Fruit fly (Drosophila melanogaster) whole organism, embryonic: ENCODE measurements around the gene CCDC53.

ENCODE experiments used
- Adf1 ChIP-seq: fragments of 200-800 bp; sonication (Bioruptor generic); IDR thresholded peaks from 2 replicates; pipeline ENCODE4 v1.3.6; 2022; ENCODE audit warnings: missing biosample characterization, missing genetic modification characterization
- Antp ChIP-seq: fragments of 200-800 bp; sonication (Bioruptor generic); optimal IDR thresholded peaks from 3 replicates; lab custom pipeline; 2016; ENCODE audit warnings: missing biosample characterization, missing genetic modification characterization
- CG10274 ChIP-seq: fragments of 200-800 bp; sonication (Bioruptor generic); optimal IDR thresholded peaks from 3 replicates; lab custom pipeline; 2017; ENCODE audit warnings: missing biosample characterization, mild to moderate bottlenecking, missing genetic modification characterization
- CG10959 ChIP-seq: fragments of 200-800 bp; sonication (Bioruptor generic); IDR thresholded peaks from 2 replicates; pipeline ENCODE4 v1.3.6; 2022; ENCODE audit warnings: missing biosample characterization, missing genetic modification characterization
- CG10979 ChIP-seq: fragments of 200-800 bp; sonication (Bioruptor generic); optimal IDR thresholded peaks from 2 replicates; lab custom pipeline; 2018; ENCODE audit warnings: missing biosample characterization, mild to moderate bottlenecking, missing genetic modification characterization, moderate library complexity
- CG11093 ChIP-seq: fragments of 200-800 bp; sonication (Bioruptor generic); IDR thresholded peaks from 3 replicates; pipeline ENCODE4 v1.3.6; 2022; ENCODE audit warnings: missing biosample characterization, missing genetic modification characterization
- CG11723 ChIP-seq: fragments of 200-800 bp; sonication (Bioruptor generic); optimal IDR thresholded peaks from 2 replicates; lab custom pipeline; 2017; ENCODE audit warnings: missing biosample characterization, mild to moderate bottlenecking, missing genetic modification characterization
- CG15073 ChIP-seq: fragments of 200-800 bp; sonication (Bioruptor generic); optimal IDR thresholded peaks from 2 replicates; lab custom pipeline; 2016; ENCODE audit warnings: missing biosample characterization, missing genetic modification characterization
- CG15696 ChIP-seq: fragments of 200-800 bp; sonication (Bioruptor generic); optimal IDR thresholded peaks from 2 replicates; lab custom pipeline; 2019; ENCODE audit warnings: missing biosample characterization, mild to moderate bottlenecking, missing genetic modification characterization, moderate library complexity
- CG16779 ChIP-seq: fragments of 200-800 bp; sonication (Bioruptor generic); IDR thresholded peaks from 2 replicates; pipeline ENCODE4 v1.3.6; 2022; ENCODE audit warnings: missing biosample characterization, missing genetic modification characterization
- CG16863 ChIP-seq: fragments of 200-800 bp; sonication (Bioruptor generic); optimal IDR thresholded peaks from 3 replicates; lab custom pipeline; 2016; ENCODE audit warnings: missing biosample characterization, missing genetic modification characterization
- CG2678 ChIP-seq: fragments of 200-800 bp; sonication (Bioruptor generic); optimal IDR thresholded peaks from 3 replicates; lab custom pipeline; 2019; ENCODE audit warnings: missing biosample characterization, mild to moderate bottlenecking, missing genetic modification characterization, moderate library complexity
- CG4424 ChIP-seq: fragments of 200-800 bp; sonication (Bioruptor generic); optimal IDR thresholded peaks from 3 replicates; lab custom pipeline; 2016; ENCODE audit warnings: missing biosample characterization, missing genetic modification characterization
- CG4730 ChIP-seq: fragments of 200-800 bp; sonication (Bioruptor generic); IDR thresholded peaks from 2 replicates; pipeline ENCODE4 v1.3.6; 2022; ENCODE audit warnings: missing biosample characterization, missing genetic modification characterization
- CG6854 ChIP-seq: fragments of 200-800 bp; sonication (Bioruptor generic); optimal IDR thresholded peaks from 3 replicates; lab custom pipeline; 2017; ENCODE audit warnings: missing biosample characterization, mild to moderate bottlenecking, missing genetic modification characterization
- CG8290 ChIP-seq, 3 experiments: fragments of 200-800 bp; sonication (Bioruptor generic); optimal IDR thresholded peaks; 2 replicates each; lab custom pipeline; 2016 to 2019; ENCODE audit warnings: missing biosample characterization in 3 of 3, missing genetic modification characterization in 3 of 3, mild to moderate bottlenecking in 2 of 3, moderate library complexity in 1 of 3
- CkIIα-i1 ChIP-seq: fragments of 200-800 bp; sonication (Bioruptor generic); IDR thresholded peaks from 2 replicates; pipeline ENCODE4 v1.3.6; 2022; ENCODE audit warnings: missing biosample characterization, missing genetic modification characterization
- Dbx ChIP-seq: fragments of 200-800 bp; sonication (Bioruptor generic); IDR thresholded peaks from 3 replicates; pipeline ENCODE4 v1.3.6; 2022; ENCODE audit warnings: missing biosample characterization, missing genetic modification characterization
- Ets97D ChIP-seq: fragments of 200-800 bp; sonication (Bioruptor generic); optimal IDR thresholded peaks from 3 replicates; lab custom pipeline; 2016; ENCODE audit warnings: missing biosample characterization, missing genetic modification characterization
- Hr51 ChIP-seq, 2 experiments: fragments of 200-800 bp; sonication (Bioruptor generic); optimal IDR thresholded peaks; 2 replicates in 1 of 2; 3 replicates in 1 of 2; lab custom pipeline; 2016 to 2018; ENCODE audit warnings: missing biosample characterization in 2 of 2, missing genetic modification characterization in 2 of 2, mild to moderate bottlenecking in 1 of 2, moderate library complexity in 1 of 2
- Lhr ChIP-seq: fragments of 200-800 bp; sonication (Bioruptor generic); optimal IDR thresholded peaks from 3 replicates; lab custom pipeline; 2017; ENCODE audit warnings: mild to moderate bottlenecking, missing biosample characterization, missing genetic modification reagents, missing genetic modification characterization
- Med ChIP-seq: fragments of 200-800 bp; sonication (Bioruptor generic); peaks from one replicate; lab custom pipeline; 2016; ENCODE audit warnings: missing biosample characterization, missing genetic modification characterization, mild to moderate bottlenecking, inconsistent platforms, moderate library complexity
- Optix ChIP-seq: fragments of 200-800 bp; sonication (Bioruptor generic); IDR thresholded peaks from 3 replicates; pipeline ENCODE4 v1.3.6; 2022; ENCODE audit warnings: missing biosample characterization, missing genetic modification characterization
- Ravus ChIP-seq: fragments of 200-800 bp; sonication (Bioruptor generic); IDR thresholded peaks from 2 replicates; pipeline ENCODE4 v1.3.6; 2022; ENCODE audit warnings: missing biosample characterization, missing genetic modification characterization
- Spps ChIP-seq: fragments of 200-800 bp; sonication (Bioruptor generic); optimal IDR thresholded peaks from 2 replicates; lab custom pipeline; 2018; ENCODE audit warnings: missing biosample characterization, mild to moderate bottlenecking, missing genetic modification characterization
- YL-1 ChIP-seq: fragments of 200-800 bp; sonication (Bioruptor generic); optimal IDR thresholded peaks from 3 replicates; lab custom pipeline; 2017; ENCODE audit warnings: missing biosample characterization, mild to moderate bottlenecking, missing genetic modification characterization
- al ChIP-seq: fragments of 200-800 bp; sonication (Bioruptor generic); IDR thresholded peaks from 2 replicates; pipeline ENCODE4 v1.3.6; 2022; ENCODE audit warnings: missing biosample characterization, missing genetic modification characterization
- amos ChIP-seq: fragments of 200-800 bp; sonication (Bioruptor generic); IDR thresholded peaks from 2 replicates; pipeline ENCODE4 v1.3.6; 2022; ENCODE audit warnings: missing biosample characterization, missing genetic modification characterization; ENCODE audit not compliant: partially characterized antibody
- bowl ChIP-seq: fragments of 200-800 bp; sonication (Bioruptor generic); IDR thresholded peaks from 2 replicates; pipeline ENCODE4 v1.3.6; 2022; ENCODE audit warnings: missing biosample characterization, missing genetic modification characterization
- bsh ChIP-seq, 2 experiments: fragments of 200-800 bp; sonication (Bioruptor generic); optimal IDR thresholded peaks; 2 replicates each; lab custom pipeline; 2017 to 2018; ENCODE audit warnings: mild to moderate bottlenecking in 2 of 2, missing biosample characterization in 2 of 2, missing genetic modification characterization in 2 of 2, moderate library complexity in 1 of 2
- dan ChIP-seq: fragments of 200-800 bp; sonication (Bioruptor generic); IDR thresholded peaks from 2 replicates; pipeline ENCODE4 v1.3.6; 2022; ENCODE audit warnings: missing biosample characterization, missing genetic modification characterization
- dm ChIP-seq: fragments of 200-800 bp; sonication (Bioruptor generic); optimal IDR thresholded peaks from 3 replicates; lab custom pipeline; 2016; ENCODE audit warnings: missing biosample characterization, missing genetic modification characterization
- dmrt11E ChIP-seq: fragments of 200-800 bp; sonication (Bioruptor generic); optimal IDR thresholded peaks from 3 replicates; lab custom pipeline; 2018; ENCODE audit warnings: missing biosample characterization, mild to moderate bottlenecking, missing genetic modification characterization, moderate library complexity
- fu2 ChIP-seq: fragments of 200-800 bp; sonication (Bioruptor generic); optimal IDR thresholded peaks from 2 replicates; lab custom pipeline; 2016; ENCODE audit warnings: missing biosample characterization, missing genetic modification characterization
- gem ChIP-seq: fragments of 200-800 bp; sonication (Bioruptor generic); optimal IDR thresholded peaks from 2 replicates; lab custom pipeline; 2019; ENCODE audit warnings: missing biosample characterization, mild to moderate bottlenecking, missing genetic modification characterization, moderate library complexity
- hb ChIP-seq: fragments of 200-800 bp; sonication (Bioruptor generic); IDR thresholded peaks from 3 replicates; pipeline ENCODE4 v1.3.6; 2022; ENCODE audit warnings: missing biosample characterization, missing genetic modification characterization; ENCODE audit not compliant: partially characterized antibody
- her ChIP-seq: fragments of 200-800 bp; sonication (Bioruptor generic); optimal IDR thresholded peaks from 2 replicates; lab custom pipeline; 2016; ENCODE audit warnings: missing biosample characterization, missing genetic modification characterization
- ind ChIP-seq: fragments of 200-800 bp; sonication (Bioruptor generic); optimal IDR thresholded peaks from 3 replicates; lab custom pipeline; 2016; ENCODE audit warnings: missing biosample characterization, missing genetic modification characterization
- jing ChIP-seq: fragments of 200-800 bp; sonication (Bioruptor generic); optimal IDR thresholded peaks from 2 replicates; lab custom pipeline; 2018; ENCODE audit warnings: missing biosample characterization, mild to moderate bottlenecking, missing genetic modification characterization
- kni ChIP-seq: fragments of 200-800 bp; sonication (Bioruptor generic); optimal IDR thresholded peaks from 3 replicates; lab custom pipeline; 2017; ENCODE audit warnings: mild to moderate bottlenecking, missing biosample characterization, missing genetic modification reagents, missing genetic modification characterization
- lilli ChIP-seq: fragments of 200-800 bp; sonication (Bioruptor generic); optimal IDR thresholded peaks from 3 replicates; lab custom pipeline; 2016; ENCODE audit warnings: missing biosample characterization, missing genetic modification characterization
- lola ChIP-seq, 3 experiments: fragments of >200 bp in 2 of 3; fragments of 200-800 bp in 1 of 3; sonication (Bioruptor generic) in 1 of 3; optimal IDR thresholded peaks; 2 replicates each; lab custom pipeline; 2017 to 2019; ENCODE audit warnings: missing biosample characterization in 3 of 3, missing genetic modification characterization in 3 of 3, mild to moderate bottlenecking in 1 of 3, moderate library complexity in 1 of 3
- odd ChIP-seq: fragments of 200-800 bp; sonication (Bioruptor generic); optimal IDR thresholded peaks from 2 replicates; lab custom pipeline; 2017; ENCODE audit warnings: missing biosample characterization, mild to moderate bottlenecking, missing genetic modification characterization
- otp ChIP-seq: fragments of 200-800 bp; sonication (Bioruptor generic); IDR thresholded peaks from 3 replicates; pipeline ENCODE4, ENCODE4 v1.3.6; 2022; ENCODE audit warnings: missing biosample characterization, missing genetic modification characterization
- pho ChIP-seq: fragments of 200-800 bp; sonication (Bioruptor generic); optimal IDR thresholded peaks from 2 replicates; lab custom pipeline; 2016; ENCODE audit warnings: missing biosample characterization, missing genetic modification characterization
- phol ChIP-seq: fragments of 200-800 bp; sonication (Bioruptor generic); optimal IDR thresholded peaks from 3 replicates; lab custom pipeline; 2018; ENCODE audit warnings: missing biosample characterization, mild to moderate bottlenecking, missing genetic modification characterization, moderate library complexity
- psq ChIP-seq: fragments of 200-800 bp; sonication (Bioruptor generic); optimal IDR thresholded peaks from 2 replicates; lab custom pipeline; 2017; ENCODE audit warnings: missing biosample characterization, missing genetic modification characterization
- scrt ChIP-seq: fragments of 200-800 bp; sonication (Bioruptor generic); optimal IDR thresholded peaks from 2 replicates; lab custom pipeline; 2018; ENCODE audit warnings: missing biosample characterization, mild to moderate bottlenecking, missing genetic modification characterization, moderate library complexity
- sqz ChIP-seq: fragments of 200-800 bp; sonication (Bioruptor generic); optimal IDR thresholded peaks from 3 replicates; lab custom pipeline; 2018; ENCODE audit warnings: missing biosample characterization, mild to moderate bottlenecking, missing genetic modification characterization
- tna ChIP-seq: fragments of 200-800 bp; sonication (Bioruptor generic); IDR thresholded peaks from 2 replicates; pipeline ENCODE4 v1.3.6; 2022; ENCODE audit warnings: missing biosample characterization, missing genetic modification characterization; ENCODE audit not compliant: partially characterized antibody
- tup ChIP-seq: fragments of 200-800 bp; sonication (Bioruptor generic); optimal IDR thresholded peaks from 2 replicates; lab custom pipeline; 2016; ENCODE audit warnings: missing biosample characterization, mild to moderate bottlenecking, missing genetic modification characterization, moderate library complexity

Gene CCDC53

dm6 chr2L:7998655-7999054 is 42.3 kb upstream of the CCDC53 start, which contains the start of gene Sirup (continued):
- peak; percentile 54; the same call in 1 of the 2 replicates for TF ChIP-seq tna (GFP tag; lab: Robert Waterston, UW)
- no peak for TF ChIP-seq CG11723
- TF ChIP-seq tup (GFP tag; lab: Kevin White, UChicago), result no peak
- no peak for TF ChIP-seq dmrt11E (tag; lab: Kevin White, UChicago)
- no peak for TF ChIP-seq CG10274 (GFP tag; lab: Kevin White, UChicago)
- no peak for TF ChIP-seq Ravus (GFP tag; lab: Robert Waterston, UW)
- no peak for TF ChIP-seq bowl
- peak; percentile 62; the same call in 1 of the 2 replicates for TF ChIP-seq amos (GFP tag; lab: Robert Waterston, UW)
- no peak for TF ChIP-seq odd (GFP tag; lab: Kevin White, UChicago)
- no peak for TF ChIP-seq hb
- no peak for TF ChIP-seq gem (tag; lab: Kevin White, UChicago)
- TF ChIP-seq CG15073, result no peak
- TF ChIP-seq Optix (GFP tag; lab: Robert Waterston, UW), result no peak
- no peak for TF ChIP-seq Hr51 (GFP tag; optimal IDR thresholded peaks at IDR 0.05; lab: Kevin White, UChicago)
- no peak for TF ChIP-seq bsh (GFP tag; optimal IDR thresholded peaks at IDR 0.05; lab: Kevin White, UChicago)
- no peak for TF ChIP-seq Adf1 (GFP tag; lab: Robert Waterston, UW)
- peak; percentile 18 for TF ChIP-seq dm (GFP tag; lab: Kevin White, UChicago)
- TF ChIP-seq dan (GFP tag; lab: Robert Waterston, UW), result no peak
- no peak for TF ChIP-seq al (GFP tag; lab: Robert Waterston, UW)
- no peak for TF ChIP-seq CkIIα-i1 (GFP tag; lab: Robert Waterston, UW)
- no peak for TF ChIP-seq CG8290 (GFP tag; optimal IDR thresholded peaks at IDR 0.05; lab: Kevin White, UChicago)
- TF ChIP-seq CG8290 (tag; optimal IDR thresholded peaks at IDR 0.05; lab: Kevin White, UChicago), result peak in 1 of 2 experiments; percentile 28
- TF ChIP-seq Antp (GFP tag; lab: Kevin White, UChicago), result no peak
- no peak for TF ChIP-seq pho (GFP tag; lab: Kevin White, UChicago)
- TF ChIP-seq Spps (tag; lab: Kevin White, UChicago), result no peak
- no peak for TF ChIP-seq scrt
- TF ChIP-seq lola (GFP tag; optimal IDR thresholded peaks at IDR 0.05; lab: Kevin White, UChicago), result no peak
- TF ChIP-seq CG4424 (GFP tag; lab: Kevin White, UChicago), result no peak
- no peak for TF ChIP-seq CG4730 (GFP tag; lab: Robert Waterston, UW)
- peak; percentile 79 for TF ChIP-seq Lhr (GFP tag; lab: Kevin White, UChicago)
- TF ChIP-seq CG15696 (tag; lab: Kevin White, UChicago), result no peak
- peak; percentile 76 for TF ChIP-seq Ets97D (GFP tag; lab: Kevin White, UChicago)
- TF ChIP-seq lilli (GFP tag; lab: Kevin White, UChicago), result no peak
- TF ChIP-seq ind (GFP tag; lab: Kevin White, UChicago), result no peak
- TF ChIP-seq Med (GFP tag; lab: Kevin White, UChicago), result peak; percentile 56
- no peak for TF ChIP-seq psq
- no peak for TF ChIP-seq CG6854
- peak; percentile 9 for TF ChIP-seq YL-1 (GFP tag; lab: Kevin White, UChicago)
- TF ChIP-seq sqz (GFP tag; lab: Kevin White, UChicago), result no peak
- no peak for TF ChIP-seq CG2678 (tag; lab: Kevin White, UChicago)
- no peak for TF ChIP-seq CG10979 (tag; lab: Kevin White, UChicago)
- no peak for TF ChIP-seq fu2
- TF ChIP-seq kni (GFP tag; lab: Kevin White, UChicago), result no peak
- no peak for TF ChIP-seq otp
- TF ChIP-seq CG10959, result 0 out of 2 replicates have a peak, but pooled peaks have one; percentile 28
- no peak for TF ChIP-seq CG11093
- no peak for TF ChIP-seq Dbx (GFP tag; lab: Robert Waterston, UW)
- no peak for TF ChIP-seq jing (GFP tag; lab: Kevin White, UChicago)
- no peak for TF ChIP-seq her (GFP tag; lab: Kevin White, UChicago)
- no peak for TF ChIP-seq CG16863 (GFP tag; lab: Kevin White, UChicago)
- no peak for TF ChIP-seq CG16779
- peak; percentile 49 for TF ChIP-seq phol (tag; lab: Kevin White, UChicago)
